Worm (Caenorhabditis elegans) whole organism, late embryonic: ENCODE data around the gene nhr-7.
"Not testable (repeated sequence)": the region's sequence is repeated elsewhere in the genome, so short reads cannot be mapped to it uniquely, and the experiment has no call there.

ENCODE experiments used
- C08G9.2 ChIP-seq: sonication (generic microtip); optimal IDR thresholded peaks from 2 replicates; lab custom pipeline; 2016; ENCODE audit warnings: mild to moderate bottlenecking, missing genetic modification characterization, moderate library complexity, missing compliant biosample characterization
- K09A11.1 ChIP-seq: sonication (generic microtip); optimal IDR thresholded peaks from 2 replicates; lab custom pipeline; 2017; ENCODE audit warnings: antibody characterized with exemption, mild to moderate bottlenecking, missing genetic modification characterization, missing compliant biosample characterization; ENCODE audit not compliant: insufficient read depth
- Y22D7AL.16 ChIP-seq: sonication (generic microtip); optimal IDR thresholded peaks from 2 replicates; lab custom pipeline; 2016; ENCODE audit warnings: missing genetic modification characterization, missing compliant biosample characterization
- ahr-1 ChIP-seq: sonication (generic microtip); optimal IDR thresholded peaks from 2 replicates; lab custom pipeline; 2016; ENCODE audit warnings: missing genetic modification characterization, missing compliant biosample characterization
- ceh-14 ChIP-seq: sonication (generic microtip); optimal IDR thresholded peaks from 2 replicates; lab custom pipeline; 2016; ENCODE audit warnings: missing genotype, missing genetic modification characterization, missing compliant biosample characterization
- ceh-19 ChIP-seq: fragments of 200-800 bp; sonication (Bioruptor generic); optimal IDR thresholded peaks from 2 replicates; lab custom pipeline; 2018; ENCODE audit warnings: mild to moderate bottlenecking, missing genetic modification characterization, missing compliant biosample characterization
- ceh-24 ChIP-seq: sonication (generic microtip); optimal IDR thresholded peaks from 2 replicates; lab custom pipeline; 2016; ENCODE audit warnings: mild to moderate bottlenecking, missing genetic modification characterization, missing compliant biosample characterization
- ceh-30 ChIP-seq: fragments of 150-350 bp; optimal IDR thresholded peaks from 2 replicates; lab custom pipeline; 2014; ENCODE audit warnings: missing biosample characterization, missing genetic modification characterization
- ceh-31 ChIP-seq: sonication (generic microtip); optimal IDR thresholded peaks from 2 replicates; lab custom pipeline; 2016; ENCODE audit warnings: missing genetic modification characterization, missing compliant biosample characterization
- ceh-9 ChIP-seq: sonication (generic microtip); optimal IDR thresholded peaks from 2 replicates; lab custom pipeline; 2016; ENCODE audit warnings: mild to moderate bottlenecking, missing genetic modification characterization, inconsistent platforms, missing compliant biosample characterization
- che-1 ChIP-seq: sonication (generic microtip); optimal IDR thresholded peaks from 2 replicates; lab custom pipeline; 2016; ENCODE audit warnings: mild to moderate bottlenecking, missing genetic modification characterization, missing compliant biosample characterization
- dmd-4 ChIP-seq: sonication (generic microtip); optimal IDR thresholded peaks from 2 replicates; lab custom pipeline; 2016; ENCODE audit warnings: borderline replicate concordance, missing genetic modification characterization, missing compliant biosample characterization
- dve-1 ChIP-seq: sonication (generic microtip); optimal IDR thresholded peaks from 2 replicates; lab custom pipeline; 2017; ENCODE audit warnings: antibody characterized with exemption, mild to moderate bottlenecking, missing genetic modification characterization, missing compliant biosample characterization
- elt-2 ChIP-seq: sonication (generic microtip); optimal IDR thresholded peaks from 2 replicates; lab custom pipeline; 2016; ENCODE audit warnings: missing genetic modification reagents, missing genetic modification characterization, missing compliant biosample characterization
- elt-4 ChIP-seq: sonication (generic microtip); optimal IDR thresholded peaks from 2 replicates; lab custom pipeline; 2016; ENCODE audit warnings: missing genetic modification characterization, missing compliant biosample characterization
- fkh-6 ChIP-seq: sonication (generic microtip); optimal IDR thresholded peaks from 2 replicates; lab custom pipeline; 2016; ENCODE audit warnings: missing genetic modification characterization, missing compliant biosample characterization
- hlh-15 ChIP-seq: sonication (generic microtip); optimal IDR thresholded peaks from 2 replicates; lab custom pipeline; 2016; ENCODE audit warnings: missing genetic modification characterization, missing compliant biosample characterization
- hlh-30 ChIP-seq: sonication (generic microtip); optimal IDR thresholded peaks from 2 replicates; lab custom pipeline; 2017; ENCODE audit warnings: antibody characterized with exemption, missing genetic modification characterization, missing compliant biosample characterization; ENCODE audit not compliant: insufficient read depth
- hlh-6 ChIP-seq: sonication (generic microtip); optimal IDR thresholded peaks from 2 replicates; lab custom pipeline; 2016; ENCODE audit warnings: missing genotype, missing genetic modification characterization, missing compliant biosample characterization
- hlh-8 ChIP-seq: sonication (generic microtip); optimal IDR thresholded peaks from 2 replicates; lab custom pipeline; 2016; ENCODE audit warnings: missing genotype, missing genetic modification characterization, missing compliant biosample characterization
- lim-6 ChIP-seq: sonication (generic microtip); optimal IDR thresholded peaks from 2 replicates; lab custom pipeline; 2016; ENCODE audit warnings: missing genetic modification characterization, missing compliant biosample characterization
- mec-3 ChIP-seq: sonication (generic microtip); optimal IDR thresholded peaks from 2 replicates; lab custom pipeline; 2016; ENCODE audit warnings: borderline replicate concordance, missing genetic modification characterization, missing compliant biosample characterization
- nfya-1 ChIP-seq: sonication (generic microtip); optimal IDR thresholded peaks from 2 replicates; lab custom pipeline; 2017; ENCODE audit warnings: missing genetic modification characterization, mild to moderate bottlenecking, missing compliant biosample characterization, antibody characterized with exemption, moderate library complexity
- nhr-11 ChIP-seq: fragments of 150-350 bp; optimal IDR thresholded peaks from 2 replicates; lab custom pipeline; 2014; ENCODE audit warnings: missing biosample characterization, missing genetic modification characterization
- pat-9 ChIP-seq: fragments of 200-800 bp; sonication (Bioruptor generic); optimal IDR thresholded peaks from 2 replicates; lab custom pipeline; 2018; ENCODE audit warnings: mild to moderate bottlenecking, missing genetic modification characterization, moderate library complexity, missing compliant biosample characterization
- pha-4 ChIP-seq: fragments of 150-350 bp; optimal IDR thresholded peaks from 2 replicates; lab custom pipeline; 2018; ENCODE audit warnings: missing biosample characterization, missing genetic modification reagents, missing genetic modification characterization
- pqm-1 ChIP-seq: sonication (generic microtip); optimal IDR thresholded peaks from 2 replicates; lab custom pipeline; 2016; ENCODE audit warnings: missing genetic modification characterization, missing compliant biosample characterization
- pros-1 ChIP-seq: fragments of 150-350 bp; optimal IDR thresholded peaks from 2 replicates; lab custom pipeline; 2014; ENCODE audit warnings: missing biosample characterization, missing genetic modification reagents, missing genetic modification characterization
- rnt-1 ChIP-seq: sonication (generic microtip); optimal IDR thresholded peaks from 2 replicates; lab custom pipeline; 2016; ENCODE audit warnings: missing genetic modification characterization, missing compliant biosample characterization
- sox-2 ChIP-seq: fragments of 200-800 bp; sonication (Bioruptor generic); IDR thresholded peaks from 2 replicates; pipeline ENCODE4 v1.3.6; 2022; ENCODE audit warnings: missing genetic modification reagents, missing genetic modification characterization, missing compliant biosample characterization
- syd-9 ChIP-seq: sonication (generic microtip); optimal IDR thresholded peaks from 2 replicates; lab custom pipeline; 2016; ENCODE audit warnings: mild to moderate bottlenecking, missing genetic modification characterization, moderate library complexity, missing compliant biosample characterization
- tbx-2 ChIP-seq: sonication (generic microtip); optimal IDR thresholded peaks from 2 replicates; lab custom pipeline; 2016; ENCODE audit warnings: missing genetic modification characterization, missing compliant biosample characterization
- unc-55 ChIP-seq: sonication (generic microtip); optimal IDR thresholded peaks from 2 replicates; lab custom pipeline; 2017; ENCODE audit warnings: missing biosample characterization, missing genetic modification reagents, missing genetic modification characterization
- ztf-16 ChIP-seq: sonication (generic microtip); optimal IDR thresholded peaks from 2 replicates; lab custom pipeline; 2017; ENCODE audit warnings: missing genetic modification characterization, missing compliant biosample characterization

Gene nhr-7

ce11 chrIV:11266090-11266489 lies 5.1 kb downstream of the nhr-7 start, which contains the start of gene col-127:
TSS of gene col-127 (minus strand) at chrIV:11266190.
- TF ChIP-seq sox-2 (GFP tag; lab: Robert Waterston, UW): no peak
- TF ChIP-seq tbx-2 (tag; lab: Kevin White, UChicago): no peak
- no peak for TF ChIP-seq Y22D7AL.16 (tag; lab: Kevin White, UChicago)
- TF ChIP-seq rnt-1 (tag; lab: Kevin White, UChicago): no peak
- no peak for TF ChIP-seq fkh-6
- TF ChIP-seq che-1 (tag; lab: Kevin White, UChicago): no peak
- no peak for TF ChIP-seq hlh-15 (tag; lab: Kevin White, UChicago)
- TF ChIP-seq nfya-1 (tag; lab: Kevin White, UChicago): no peak
- TF ChIP-seq lim-6 (tag; lab: Kevin White, UChicago): no peak
- no peak for TF ChIP-seq ceh-19
- no peak for TF ChIP-seq syd-9 (tag; lab: Kevin White, UChicago)
- no peak for TF ChIP-seq ceh-30
- no peak for TF ChIP-seq C08G9.2 (tag; lab: Kevin White, UChicago)
- TF ChIP-seq dve-1 (tag; lab: Kevin White, UChicago): no peak
- TF ChIP-seq, all 69 proteins: peak for 0

ce11 chrIV:11263101-11263500 lies 8.1 kb downstream of the nhr-7 start, which contains the start of gene col-126:
TSS of gene col-126 (plus strand) at chrIV:11263401.
- TF ChIP-seq pros-1, ztf-16, ahr-1 (tag; lab: Kevin White, UChicago): not testable (repeated sequence)

ce11 chrIV:11261535-11261934 lies 9.6 kb downstream of the nhr-7 start, which contains the start of gene F54D1.1:
TSS of gene F54D1.1 (plus strand) at chrIV:11261835.
- TF ChIP-seq nfya-1 (tag; lab: Kevin White, UChicago) (no peak), ceh-31 (tag; lab: Kevin White, UChicago) (no peak), hlh-6 (tag; lab: Kevin White, UChicago) (no peak), unc-55 (no peak), nhr-11 (tag; lab: Kevin White, UChicago) (no peak), ceh-9 (no peak), pha-4 (tag; lab: Kevin White, UChicago) (no peak), che-1 (tag; lab: Kevin White, UChicago) (no peak), hlh-15 (tag; lab: Kevin White, UChicago) (no peak), fkh-6 (no peak), ceh-14 (no peak), sox-2 (GFP tag; lab: Robert Waterston, UW) (no peak), ceh-30 (no peak)

ce11 chrIV:11260544-11261227 lies 10.5 kb downstream of the nhr-7 start, which contains the start of gene C05C12.5:
TSS of gene C05C12.5 (minus strand) at chrIV:11261185.
- TF ChIP-seq elt-4 (tag; lab: Kevin White, UChicago) (no peak), K09A11.1 (tag; lab: Kevin White, UChicago) (no peak), mec-3 (tag; lab: Kevin White, UChicago) (no peak), hlh-30 (tag; lab: Kevin White, UChicago) (no peak), pha-4 (tag; lab: Kevin White, UChicago) (no peak), ceh-24 (tag; lab: Kevin White, UChicago) (no peak), hlh-8 (no peak), rnt-1 (tag; lab: Kevin White, UChicago) (no peak)

- TF ChIP-seq elt-2 (tag; lab: Kevin White, UChicago) (no peak), tbx-2 (tag; lab: Kevin White, UChicago) (no peak), dmd-4 (tag; lab: Kevin White, UChicago) (no peak), pat-9 (tag; lab: Kevin White, UChicago) (no peak), pqm-1 (tag; lab: Kevin White, UChicago) (no peak), mec-3 (tag; lab: Kevin White, UChicago) (no peak), fkh-6 (no peak)
Measured at ce11 chrIV:11259485-11259972, 11.6 kb downstream of the nhr-7 start, which contains the start of gene gtl-1. TSS of gene gtl-1 (minus strand) at chrIV:11259535.
